Worm (Caenorhabditis elegans) whole organism, L4 larva: ENCODE results near the gene dpy-23.

ENCODE experiments used
- ceh-28 ChIP-seq: fragments of 150-350 bp; optimal IDR thresholded peaks from 2 replicates; lab custom pipeline; 2014; ENCODE audit warnings: missing biosample characterization, missing genetic modification reagents, missing genetic modification characterization
- daf-12 ChIP-seq: fragments of 150-350 bp; optimal IDR thresholded peaks from 2 replicates; lab custom pipeline; 2014; ENCODE audit warnings: missing biosample characterization, missing genetic modification reagents, missing genetic modification characterization
- fos-1 ChIP-seq: fragments of 150-350 bp; optimal IDR thresholded peaks from 2 replicates; lab custom pipeline; 2014; ENCODE audit warnings: missing biosample characterization, missing genetic modification characterization
- lim-7 ChIP-seq: fragments of 200-800 bp; sonication (Bioruptor generic); IDR thresholded peaks from 2 replicates; pipeline ENCODE4 v1.3.6; 2022; ENCODE audit warnings: missing genetic modification characterization, missing compliant biosample characterization
- mep-1 ChIP-seq: fragments of 150-350 bp; sonication (generic microtip); optimal IDR thresholded peaks from 3 replicates; lab custom pipeline; 2014; ENCODE audit warnings: missing biosample characterization, missing genetic modification characterization
- nhr-237 ChIP-seq: sonication (generic microtip); optimal IDR thresholded peaks from 2 replicates; lab custom pipeline; 2017; ENCODE audit warnings: missing biosample characterization, missing genetic modification characterization
- nhr-25 ChIP-seq: sonication (generic microtip); optimal IDR thresholded peaks from 2 replicates; lab custom pipeline; 2017; ENCODE audit warnings: missing genetic modification characterization, mild to moderate bottlenecking, missing compliant biosample characterization, antibody characterized with exemption, moderate library complexity, borderline replicate concordance; ENCODE audit not compliant: insufficient read depth
- nhr-6 ChIP-seq: fragments of 150-350 bp; optimal IDR thresholded peaks from 2 replicates; lab custom pipeline; 2014; ENCODE audit warnings: missing biosample characterization, missing genetic modification characterization
- nhr-77 ChIP-seq: fragments of 150-350 bp; optimal IDR thresholded peaks from 2 replicates; lab custom pipeline; 2014; ENCODE audit warnings: missing biosample characterization, missing genetic modification characterization

ce11 chrX:4402854-4403253, 13.7 kb downstream of the dpy-23 start, which contains the start of gene D1079.1:
- no peak for TF ChIP-seq nhr-6 (tag; lab: Kevin White, UChicago)
- no peak for TF ChIP-seq daf-12
- no peak for TF ChIP-seq nhr-77 (tag; lab: Kevin White, UChicago)
- TF ChIP-seq nhr-25 (tag; lab: Kevin White, UChicago) = no peak
- no peak for TF ChIP-seq ceh-28 (tag; lab: Kevin White, UChicago)
- TF ChIP-seq fos-1 (tag; lab: Kevin White, UChicago) = no peak
- no peak for TF ChIP-seq nhr-237 (tag; lab: Kevin White, UChicago)
- TF ChIP-seq lim-7 = no peak
- no peak for TF ChIP-seq mep-1 (tag; lab: Kevin White, UChicago)
